Worm (Caenorhabditis elegans) whole organism, L2 larva: ENCODE data around the gene ugt-38.

ENCODE experiments used
- R02D3.7 ChIP-seq: fragments of 150-350 bp; optimal IDR thresholded peaks from 2 replicates; lab custom pipeline; 2014; ENCODE audit warnings: missing biosample characterization, missing genetic modification characterization
- aly-2 ChIP-seq: fragments of 150-350 bp; optimal IDR thresholded peaks from 2 replicates; lab custom pipeline; 2014; ENCODE audit warnings: missing biosample characterization, missing genetic modification characterization
- ceh-16 ChIP-seq: fragments of 150-350 bp; optimal IDR thresholded peaks from 2 replicates; lab custom pipeline; 2014; ENCODE audit warnings: missing biosample characterization, missing genetic modification characterization
- egl-27 ChIP-seq: sonication (generic microtip); optimal IDR thresholded peaks from 3 replicates; lab custom pipeline; 2017; ENCODE audit warnings: missing biosample characterization, missing genetic modification reagents, missing genetic modification characterization
- elt-1 ChIP-seq: fragments of 150-350 bp; optimal IDR thresholded peaks from 2 replicates; lab custom pipeline; 2014; ENCODE audit warnings: missing biosample characterization, missing genetic modification characterization
- elt-3 ChIP-seq: sonication (generic microtip); optimal IDR thresholded peaks from 2 replicates; lab custom pipeline; 2017; ENCODE audit warnings: missing biosample characterization, missing genetic modification characterization
- lin-39 ChIP-seq: fragments of 150-350 bp; optimal IDR thresholded peaks from 2 replicates; lab custom pipeline; 2014; ENCODE audit warnings: missing biosample characterization, missing genetic modification reagents, missing genetic modification characterization
- lsy-2 ChIP-seq, 2 experiments: fragments of 150-350 bp in 1 of 2; sonication (generic microtip) in 1 of 2; optimal IDR thresholded peaks; 2 replicates each; lab custom pipeline; 2014 to 2017; ENCODE audit warnings: missing biosample characterization in 2 of 2, missing genetic modification characterization in 2 of 2
- mab-5 ChIP-seq: fragments of 150-350 bp; optimal IDR thresholded peaks from 2 replicates; lab custom pipeline; 2014; ENCODE audit warnings: missing biosample characterization, missing genetic modification characterization
- nhr-21 ChIP-seq: fragments of 150-350 bp; optimal IDR thresholded peaks from 2 replicates; lab custom pipeline; 2014; ENCODE audit warnings: missing biosample characterization, missing genetic modification characterization
- nhr-6 ChIP-seq: fragments of 150-350 bp; optimal IDR thresholded peaks from 2 replicates; lab custom pipeline; 2014; ENCODE audit warnings: missing biosample characterization, missing genetic modification characterization
- nhr-77 ChIP-seq: fragments of 150-350 bp; optimal IDR thresholded peaks from 2 replicates; lab custom pipeline; 2014; ENCODE audit warnings: missing biosample characterization, missing genetic modification characterization
- zag-1 ChIP-seq: fragments of 150-350 bp; optimal IDR thresholded peaks from 2 replicates; lab custom pipeline; 2014; ENCODE audit warnings: missing biosample characterization, missing genetic modification characterization
- ztf-4 ChIP-seq: fragments of 150-350 bp; optimal IDR thresholded peaks from 2 replicates; lab custom pipeline; 2014; ENCODE audit warnings: missing biosample characterization, missing genetic modification characterization

ce11 chrV:7145250-7145850, 1.9 kb downstream of the ugt-38 start, which contains the start of gene ugt-37:
- TF ChIP-seq ceh-16 (no peak), ztf-4 (tag; lab: Kevin White, UChicago) (no peak), elt-1 (tag; lab: Kevin White, UChicago) (no peak), R02D3.7 (no peak), lsy-2 (tag; optimal IDR thresholded peaks at IDR 0.05; lab: Kevin White, UChicago) (no peak), nhr-6 (tag; lab: Kevin White, UChicago) (no peak), nhr-77 (tag; lab: Kevin White, UChicago) (no peak), elt-3 (no peak), mab-5 (tag; lab: Kevin White, UChicago) (no peak), zag-1 (tag; lab: Kevin White, UChicago) (no peak), egl-27 (tag; lab: Kevin White, UChicago) (no peak), aly-2 (tag; lab: Kevin White, UChicago) (no peak), lin-39 (tag; lab: Kevin White, UChicago) (no peak), nhr-21 (tag; lab: Kevin White, UChicago) (no peak)
